Fruit fly (Drosophila melanogaster) whole organism, embryonic: Measurements from ENCODE around the gene CG3556.

Experiments
- ATbp ChIP-seq: fragments of 200-800 bp; sonication (Bioruptor generic); optimal IDR thresholded peaks from 2 replicates; lab custom pipeline; 2017; ENCODE audit warnings: missing biosample characterization, mild to moderate bottlenecking, missing genetic modification characterization, missing genetic modification reagents
- Aef1 ChIP-seq: fragments of 200-800 bp; sonication (Bioruptor generic); IDR thresholded peaks from 3 replicates; pipeline ENCODE4 v1.3.6; 2022; ENCODE audit warnings: missing biosample characterization, missing genetic modification characterization
- CG10147 ChIP-seq: fragments of 200-800 bp; sonication (Bioruptor generic); optimal IDR thresholded peaks from 2 replicates; lab custom pipeline; 2019; ENCODE audit warnings: missing biosample characterization, mild to moderate bottlenecking, missing genetic modification characterization, moderate library complexity
- CG10366 ChIP-seq: fragments of 200-800 bp; sonication (Bioruptor generic); IDR thresholded peaks from 2 replicates; pipeline ENCODE4 v1.3.6; 2022; ENCODE audit warnings: missing biosample characterization, missing genetic modification characterization
- CG10959 ChIP-seq: fragments of 200-800 bp; sonication (Bioruptor generic); IDR thresholded peaks from 2 replicates; pipeline ENCODE4 v1.3.6; 2022; ENCODE audit warnings: missing biosample characterization, missing genetic modification characterization
- CG11247 ChIP-seq: fragments of 200-800 bp; sonication (Bioruptor generic); IDR thresholded peaks from 2 replicates; pipeline ENCODE4 v1.3.6; 2022; ENCODE audit warnings: missing biosample characterization, missing genetic modification characterization
- CG11560 ChIP-seq: fragments of 200-800 bp; sonication (Bioruptor generic); IDR thresholded peaks from 3 replicates; pipeline ENCODE4 v1.3.6; 2022; ENCODE audit warnings: missing biosample characterization, missing genetic modification characterization
- CG12071 ChIP-seq: fragments of 200-800 bp; sonication (Bioruptor generic); optimal IDR thresholded peaks from 3 replicates; lab custom pipeline; 2018; ENCODE audit warnings: missing biosample characterization, mild to moderate bottlenecking, missing genetic modification characterization
- CG12219 ChIP-seq: fragments of 200-800 bp; sonication (Bioruptor generic); optimal IDR thresholded peaks from 3 replicates; lab custom pipeline; 2018; ENCODE audit warnings: missing biosample characterization, mild to moderate bottlenecking, missing genetic modification characterization
- CG16813 ChIP-seq: fragments of 200-800 bp; sonication (Bioruptor generic); IDR thresholded peaks from 3 replicates; pipeline ENCODE4 v1.3.6; 2022; ENCODE audit warnings: missing biosample characterization, missing genetic modification characterization; ENCODE audit not compliant: partially characterized antibody
- CG17568 ChIP-seq: fragments of 200-800 bp; sonication (Bioruptor generic); optimal IDR thresholded peaks from 2 replicates; lab custom pipeline; 2018; ENCODE audit warnings: missing biosample characterization, mild to moderate bottlenecking, missing genetic modification characterization, moderate library complexity
- CG2712 ChIP-seq: fragments of 200-800 bp; optimal IDR thresholded peaks from 3 replicates; lab custom pipeline; 2019; ENCODE audit warnings: missing biosample characterization, mild to moderate bottlenecking, missing genetic modification characterization, moderate library complexity
- CG31388 ChIP-seq: fragments of 200-800 bp; sonication (Bioruptor generic); optimal IDR thresholded peaks from 2 replicates; lab custom pipeline; 2016; ENCODE audit warnings: missing biosample characterization, missing genetic modification characterization
- CG3407 ChIP-seq: fragments of 200-800 bp; sonication (Bioruptor generic); optimal IDR thresholded peaks from 2 replicates; lab custom pipeline; 2018; ENCODE audit warnings: missing biosample characterization, mild to moderate bottlenecking, missing genetic modification characterization
- CG34376 ChIP-seq: fragments of 200-800 bp; sonication (Bioruptor generic); optimal IDR thresholded peaks from 2 replicates; lab custom pipeline; 2018; ENCODE audit warnings: missing biosample characterization, mild to moderate bottlenecking, missing genetic modification characterization
- CG5180 ChIP-seq: fragments of 200-800 bp; sonication (Bioruptor generic); optimal IDR thresholded peaks from 3 replicates; lab custom pipeline; 2017; ENCODE audit warnings: missing biosample characterization, missing genetic modification characterization, mild to moderate bottlenecking, moderate library complexity, missing genetic modification reagents
- CG6175 ChIP-seq: fragments of 200-800 bp; sonication (Bioruptor generic); IDR thresholded peaks from 3 replicates; pipeline ENCODE4 v1.3.6; 2022; ENCODE audit warnings: missing biosample characterization, missing genetic modification characterization
- CG7357 ChIP-seq: fragments of 200-800 bp; sonication (Bioruptor generic); IDR thresholded peaks from 3 replicates; pipeline ENCODE4 v1.3.6; 2022; ENCODE audit warnings: missing biosample characterization, missing genetic modification characterization
- CG9215 ChIP-seq: fragments of 200-800 bp; sonication (Bioruptor generic); IDR thresholded peaks from 2 replicates; pipeline ENCODE4 v1.3.6; 2022; ENCODE audit warnings: missing biosample characterization, missing genetic modification characterization
- CG9727 ChIP-seq: fragments of 200-800 bp; sonication (Bioruptor generic); optimal IDR thresholded peaks from 3 replicates; lab custom pipeline; 2017; ENCODE audit warnings: missing biosample characterization, mild to moderate bottlenecking, missing genetic modification characterization
- Dip3 ChIP-seq: fragments of 200-800 bp; sonication (Bioruptor generic); optimal IDR thresholded peaks from 3 replicates; lab custom pipeline; 2016; ENCODE audit warnings: missing biosample characterization, missing genetic modification characterization
- Fer3 ChIP-seq: fragments of 200-800 bp; sonication (Bioruptor generic); optimal IDR thresholded peaks from 2 replicates; lab custom pipeline; 2018; ENCODE audit warnings: missing biosample characterization, mild to moderate bottlenecking, missing genetic modification characterization, moderate library complexity
- HHEX ChIP-seq: fragments of 200-800 bp; sonication (Bioruptor generic); optimal IDR thresholded peaks from 3 replicates; lab custom pipeline; 2017; ENCODE audit warnings: missing biosample characterization, mild to moderate bottlenecking, missing genetic modification characterization, missing genetic modification reagents
- HmgZ ChIP-seq: fragments of 200-800 bp; sonication (Bioruptor generic); optimal IDR thresholded peaks from 2 replicates; lab custom pipeline; 2018; ENCODE audit warnings: missing biosample characterization, mild to moderate bottlenecking, missing genetic modification characterization
- Hmx ChIP-seq: fragments of 200-800 bp; sonication (Bioruptor generic); optimal IDR thresholded peaks from 2 replicates; lab custom pipeline; 2016; ENCODE audit warnings: missing biosample characterization, missing genetic modification characterization
- Hr39 ChIP-seq: fragments of >200 bp; optimal IDR thresholded peaks from 2 replicates; lab custom pipeline; 2017
- Lim3 ChIP-seq: fragments of 200-800 bp; sonication (Bioruptor generic); IDR thresholded peaks from 2 replicates; pipeline ENCODE4 v1.3.6; 2022; ENCODE audit warnings: missing biosample characterization, missing genetic modification characterization
- MESR4 ChIP-seq: fragments of 200-800 bp; sonication (Bioruptor generic); optimal IDR thresholded peaks from 2 replicates; lab custom pipeline; 2018; ENCODE audit warnings: missing biosample characterization, mild to moderate bottlenecking, missing genetic modification characterization, moderate library complexity
- Sin3A ChIP-seq: fragments of >200 bp; optimal IDR thresholded peaks from 2 replicates; lab custom pipeline; 2018
- Sry-β ChIP-seq: fragments of 200-800 bp; sonication (Bioruptor generic); optimal IDR thresholded peaks from 2 replicates; lab custom pipeline; 2018; ENCODE audit warnings: missing biosample characterization, mild to moderate bottlenecking, missing genetic modification characterization, moderate library complexity
- Tbp ChIP-seq: fragments of >200 bp; optimal IDR thresholded peaks from 2 replicates; lab custom pipeline; 2018; ENCODE audit warnings: missing biosample characterization, missing genetic modification characterization
- ase ChIP-seq: fragments of 200-800 bp; sonication (Bioruptor generic); IDR thresholded peaks from 3 replicates; pipeline ENCODE4 v1.3.6; 2022; ENCODE audit warnings: missing biosample characterization, missing genetic modification characterization
- ato ChIP-seq: fragments of 200-800 bp; sonication (Bioruptor generic); IDR thresholded peaks from 2 replicates; pipeline ENCODE4 v1.3.6; 2022; ENCODE audit warnings: missing biosample characterization, missing genetic modification characterization; ENCODE audit not compliant: partially characterized antibody
- bbx ChIP-seq: fragments of 200-800 bp; sonication (Bioruptor generic); IDR thresholded peaks from 2 replicates; pipeline ENCODE4 v1.3.6; 2022; ENCODE audit warnings: missing biosample characterization, missing genetic modification characterization; ENCODE audit not compliant: partially characterized antibody
- btn ChIP-seq: fragments of 200-800 bp; sonication (Bioruptor generic); optimal IDR thresholded peaks from 2 replicates; lab custom pipeline; 2016; ENCODE audit warnings: missing biosample characterization, missing genetic modification characterization
- chinmo ChIP-seq: fragments of 200-800 bp; sonication (Bioruptor generic); IDR thresholded peaks from 4 replicates; pipeline ENCODE4 v1.3.6; 2022; ENCODE audit warnings: missing biosample characterization, missing genetic modification characterization; ENCODE audit not compliant: partially characterized antibody
- crol ChIP-seq: fragments of 200-800 bp; sonication (Bioruptor generic); IDR thresholded peaks from 2 replicates; pipeline ENCODE4 v1.3.6; 2022; ENCODE audit warnings: missing biosample characterization, missing genetic modification characterization
- ewg ChIP-seq: fragments of 200-800 bp; sonication (Bioruptor generic); optimal IDR thresholded peaks from 3 replicates; lab custom pipeline; 2017; ENCODE audit warnings: mild to moderate bottlenecking, missing biosample characterization, missing genetic modification reagents, missing genetic modification characterization
- gce ChIP-seq: fragments of 200-800 bp; sonication (Bioruptor generic); IDR thresholded peaks from 3 replicates; pipeline ENCODE4 v1.3.6; 2022; ENCODE audit warnings: missing biosample characterization, missing genetic modification characterization
- gem ChIP-seq: fragments of 200-800 bp; sonication (Bioruptor generic); optimal IDR thresholded peaks from 2 replicates; lab custom pipeline; 2019; ENCODE audit warnings: missing biosample characterization, mild to moderate bottlenecking, missing genetic modification characterization, moderate library complexity
- hkb ChIP-seq, 2 experiments: fragments of 200-800 bp in 1 of 2; fragments of >200 bp in 1 of 2; sonication (Bioruptor generic) in 1 of 2; IDR thresholded peaks in 1 of 2; optimal IDR thresholded peaks in 1 of 2; 2 replicates each; pipeline versions ENCODE4 v1.3.6 to Lab custom; 2017 to 2022; ENCODE audit warnings: missing biosample characterization in 1 of 2, missing genetic modification characterization in 1 of 2
- klu ChIP-seq: fragments of 200-800 bp; sonication (Bioruptor generic); IDR thresholded peaks from 2 replicates; pipeline ENCODE4 v1.3.6; 2022; ENCODE audit warnings: missing biosample characterization, missing genetic modification characterization
- lilli ChIP-seq: fragments of 200-800 bp; sonication (Bioruptor generic); optimal IDR thresholded peaks from 3 replicates; lab custom pipeline; 2016; ENCODE audit warnings: missing biosample characterization, missing genetic modification characterization
- pb ChIP-seq: fragments of 200-800 bp; sonication (Bioruptor generic); optimal IDR thresholded peaks from 3 replicates; lab custom pipeline; 2016; ENCODE audit warnings: missing biosample characterization, missing genetic modification characterization
- peb ChIP-seq: fragments of 200-800 bp; sonication (Bioruptor generic); IDR thresholded peaks from 2 replicates; pipeline ENCODE4 v1.3.6; 2022; ENCODE audit warnings: missing biosample characterization, missing genetic modification characterization
- pzg ChIP-seq: fragments of 200-800 bp; sonication (Bioruptor generic); optimal IDR thresholded peaks from 3 replicates; lab custom pipeline; 2018; ENCODE audit warnings: missing biosample characterization, mild to moderate bottlenecking, missing genetic modification characterization, moderate library complexity
- seq ChIP-seq: fragments of 200-800 bp; sonication (Bioruptor generic); IDR thresholded peaks from 2 replicates; pipeline ENCODE4 v1.3.6; 2022; ENCODE audit warnings: missing biosample characterization, missing genetic modification characterization
- slp2 ChIP-seq: fragments of 200-800 bp; sonication (Bioruptor generic); optimal IDR thresholded peaks from 2 replicates; lab custom pipeline; 2016; ENCODE audit warnings: missing biosample characterization, missing genetic modification characterization
- tgo ChIP-seq: fragments of 200-800 bp; sonication (Bioruptor generic); IDR thresholded peaks from 3 replicates; pipeline ENCODE4 v1.3.6; 2022; ENCODE audit warnings: missing biosample characterization, missing genetic modification characterization
- tna ChIP-seq: fragments of 200-800 bp; sonication (Bioruptor generic); IDR thresholded peaks from 2 replicates; pipeline ENCODE4 v1.3.6; 2022; ENCODE audit warnings: missing biosample characterization, missing genetic modification characterization; ENCODE audit not compliant: partially characterized antibody
- twi ChIP-seq: fragments of 200-800 bp; optimal IDR thresholded peaks from 2 replicates; lab custom pipeline; 2019; ENCODE audit warnings: missing biosample characterization, mild to moderate bottlenecking, missing genetic modification characterization, moderate library complexity
- yki ChIP-seq: fragments of >200 bp; optimal IDR thresholded peaks from 3 replicates; lab custom pipeline; 2018

The CG3556 gene

dm6 chrX:4553999-4554398 lies 24.0 kb downstream of the CG3556 start, which contains the start of gene CG11444 (continued):
- TF ChIP-seq CG11560 (tag; lab: Robert Waterston, UW) = no peak
- no peak for TF ChIP-seq Hr39
- TF ChIP-seq CG17568 (GFP tag; lab: Kevin White, UChicago) = no peak
- TF ChIP-seq seq = no peak
- TF ChIP-seq CG2712 (tag; lab: Kevin White, UChicago) = peak; percentile 41
- no peak for TF ChIP-seq ase (GFP tag; lab: Robert Waterston, UW)
- TF ChIP-seq CG5180 (GFP tag; lab: Kevin White, UChicago) = no peak
- no peak for TF ChIP-seq Lim3 (GFP tag; lab: Robert Waterston, UW)
- TF ChIP-seq crol (GFP tag; lab: Robert Waterston, UW) = no peak
- no peak for TF ChIP-seq CG10366 (GFP tag; lab: Robert Waterston, UW)
- TF ChIP-seq gem (tag; lab: Kevin White, UChicago) = no peak
- TF ChIP-seq chinmo (GFP tag; lab: Robert Waterston, UW) = no peak
- peak; percentile 22 for TF ChIP-seq CG34376 (GFP tag; lab: Kevin White, UChicago)
- TF ChIP-seq peb (GFP tag; lab: Robert Waterston, UW) = no peak
- TF ChIP-seq gce = no peak
- TF ChIP-seq tna (GFP tag; lab: Robert Waterston, UW) = no peak; the same call in 1 of the 2 replicates
- TF ChIP-seq btn (GFP tag; lab: Kevin White, UChicago) = no peak
- no peak for TF ChIP-seq twi (tag; lab: Kevin White, UChicago)
- TF ChIP-seq ato (GFP tag; lab: Robert Waterston, UW) = no peak
- no peak for TF ChIP-seq Tbp (GFP tag; lab: Kevin White, UChicago)
- no peak for TF ChIP-seq yki (lab: Kevin White, UChicago)
- TF ChIP-seq CG9215 (GFP tag; lab: Robert Waterston, UW) = no peak; the same call in 1 of the 2 replicates
- TF ChIP-seq ewg (GFP tag; lab: Kevin White, UChicago) = no peak
- TF ChIP-seq CG16813 (GFP tag; lab: Robert Waterston, UW) = no peak
- TF ChIP-seq Sin3A (lab: Kevin White, UChicago) = peak; percentile 41
- TF ChIP-seq CG31388 (GFP tag; lab: Kevin White, UChicago) = no peak
- TF ChIP-seq klu (GFP tag; lab: Robert Waterston, UW) = no peak
- TF ChIP-seq CG12219 = no peak
- TF ChIP-seq CG3407 (GFP tag; lab: Kevin White, UChicago) = no peak
- TF ChIP-seq pzg (GFP tag; lab: Kevin White, UChicago) = peak; percentile 96
- no peak for TF ChIP-seq Fer3 (tag; lab: Kevin White, UChicago)
- TF ChIP-seq slp2 (GFP tag; lab: Kevin White, UChicago) = no peak
- peak; percentile 43 for TF ChIP-seq Dip3
- peak; percentile 10 for TF ChIP-seq CG10147
- no peak for TF ChIP-seq CG7357
- no peak for TF ChIP-seq CG6175 (GFP tag; lab: Robert Waterston, UW)
- TF ChIP-seq tgo = no peak
- TF ChIP-seq MESR4 (GFP tag; lab: Kevin White, UChicago) = peak; percentile 80
- TF ChIP-seq HHEX (GFP tag; lab: Kevin White, UChicago) = no peak
- no peak for TF ChIP-seq CG9727 (GFP tag; lab: Kevin White, UChicago)
- TF ChIP-seq CG10959 (GFP tag; lab: Robert Waterston, UW) = no peak
- peak; percentile 39 for TF ChIP-seq lilli
- TF ChIP-seq bbx = no peak; the same call in 1 of the 2 replicates
- TF ChIP-seq hkb (optimal IDR thresholded peaks at IDR 0.05; lab: Kevin White, UChicago) = no peak
- no peak for TF ChIP-seq hkb (GFP tag; IDR thresholded peaks at IDR 0.05; lab: Robert Waterston, UW)
- TF ChIP-seq CG12071 = no peak
- no peak for TF ChIP-seq Hmx (GFP tag; lab: Kevin White, UChicago)
- no peak for TF ChIP-seq Aef1 (GFP tag; lab: Robert Waterston, UW)
- no peak for TF ChIP-seq ATbp (GFP tag; lab: Kevin White, UChicago)
- TF ChIP-seq CG11247 (GFP tag; lab: Robert Waterston, UW) = peak; percentile 26; the same call in 1 of the 2 replicates
- TF ChIP-seq pb (GFP tag; lab: Kevin White, UChicago) = peak; percentile 3
- TF ChIP-seq HmgZ (tag; lab: Kevin White, UChicago) = peak; percentile 74
- TF ChIP-seq Sry-β (GFP tag; lab: Kevin White, UChicago) = no peak
